Worm (Caenorhabditis elegans): ENCODE results near the gene str-68.

- TF ChIP-seq W03F9.2 (tag; optimal IDR thresholded peaks at IDR 0.05) (no peak), him-1 (tag; optimal IDR thresholded peaks at IDR 0.05) (no peak)
Measured at ce11 chrV:3124912-3125311, 17.6 kb upstream of the str-68 start, which contains the start of gene Y73C8C.12.

Measured in whole organism, L4/young adult.